Fruit fly (Drosophila melanogaster): ENCODE data around the gene hyx.

The hyx gene

dm6 chr3R:9033619-9034401 lies 4.8 kb upstream of the hyx start (continued):
- peak; percentile 75; the same call in 1 of the 2 replicates for TF ChIP-seq CG42726 (GFP tag; IDR thresholded peaks at IDR 0.05; ENCODE audit: partially characterized antibody)
- TF ChIP-seq ssp (GFP tag; IDR thresholded peaks at IDR 0.05): no peak
- TF ChIP-seq CG6765 (GFP tag; optimal IDR thresholded peaks at IDR 0.05): peak; percentile 81
- peak; percentile 20 for TF ChIP-seq Elba2 (GFP tag; optimal IDR thresholded peaks at IDR 0.05)
- peak; percentile 40; the same call in 1 of the 3 replicates for TF ChIP-seq ken (GFP tag; IDR thresholded peaks at IDR 0.05)
- TF ChIP-seq Dref (GFP tag; IDR thresholded peaks at IDR 0.05): no peak
- peak; percentile 71 for TF ChIP-seq Ptx1 (GFP tag; IDR thresholded peaks at IDR 0.05)
- peak; percentile 87 for TF ChIP-seq CG14710 (tag; optimal IDR thresholded peaks at IDR 0.05)
- TF ChIP-seq H15 (GFP tag; IDR thresholded peaks at IDR 0.05): no peak
- TF ChIP-seq CG17802 (tag; optimal IDR thresholded peaks at IDR 0.05): no peak
- TF ChIP-seq onecut (GFP tag; IDR thresholded peaks at IDR 0.05): peak; percentile 60
- TF ChIP-seq CG5180 (GFP tag; optimal IDR thresholded peaks at IDR 0.05): peak; percentile 77
- no peak for TF ChIP-seq crc (GFP tag; optimal IDR thresholded peaks at IDR 0.05)
- peak; percentile 48; the same call in 2 of the 3 replicates for TF ChIP-seq croc (GFP tag; conservative IDR thresholded peaks at IDR 0.05)
- TF ChIP-seq Taf1 (GFP tag; IDR thresholded peaks at IDR 0.05): no peak; the same call in 1 of the 2 replicates

DNA sequence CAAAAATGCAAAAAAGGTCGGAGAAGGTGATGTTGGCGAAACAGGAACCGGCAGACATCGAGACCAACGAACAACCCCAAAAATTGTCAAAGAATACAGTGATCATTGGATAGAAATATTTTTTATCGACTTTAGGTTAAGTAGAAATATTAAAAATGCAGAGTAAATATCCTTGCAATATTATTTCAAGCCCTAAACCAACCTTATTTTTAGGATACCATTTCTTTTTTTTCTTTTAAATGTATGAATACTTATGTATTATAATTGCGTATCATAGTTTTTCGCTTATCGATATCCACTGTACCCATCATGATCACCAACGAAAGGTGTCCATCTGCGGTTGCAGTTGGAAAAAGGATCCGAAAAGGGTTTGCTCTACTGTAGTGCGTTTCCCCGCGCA lies 3.3 kb upstream of the hyx start:
- peak; percentile 2 for TF ChIP-seq Kr (GFP tag; optimal IDR thresholded peaks at IDR 0.05)
- peak; percentile 49 for TF ChIP-seq dmrt11E (tag; optimal IDR thresholded peaks at IDR 0.05)
- peak; percentile 15 for TF ChIP-seq CG12391 (tag; optimal IDR thresholded peaks at IDR 0.05)
- no peak for TF ChIP-seq CG15479 (GFP tag; optimal IDR thresholded peaks at IDR 0.05)
- peak; percentile 13 for TF ChIP-seq CG10267 (tag; optimal IDR thresholded peaks at IDR 0.05)
- peak in 1 of 3 experiments; percentile 35 for TF ChIP-seq lola (GFP tag; optimal IDR thresholded peaks at IDR 0.05)
- TF ChIP-seq pros (GFP tag; optimal IDR thresholded peaks at IDR 0.05): peak; percentile 50
- TF ChIP-seq CG8924 (tag; optimal IDR thresholded peaks at IDR 0.05): peak; percentile 16
- TF ChIP-seq phol (tag; optimal IDR thresholded peaks at IDR 0.05): peak; percentile 4
- no peak for TF ChIP-seq CG7372 (GFP tag; IDR thresholded peaks at IDR 0.05)
- peak; percentile 15 for TF ChIP-seq CG14710 (tag; optimal IDR thresholded peaks at IDR 0.05)
- TF ChIP-seq pita (GFP tag; optimal IDR thresholded peaks at IDR 0.05): no peak
- no peak for TF ChIP-seq Fer1 (GFP tag; optimal IDR thresholded peaks at IDR 0.05)
- peak; percentile 2 for TF ChIP-seq CG33557 (GFP tag; optimal IDR thresholded peaks at IDR 0.05)
- peak; percentile 90 for TF ChIP-seq grau (tag; optimal IDR thresholded peaks at IDR 0.05)
- no peak for TF ChIP-seq CG6654 (GFP tag; optimal IDR thresholded peaks at IDR 0.05)
- peak; percentile 27 for TF ChIP-seq CG10979 (tag; optimal IDR thresholded peaks at IDR 0.05)
- TF ChIP-seq prd (optimal IDR thresholded peaks at IDR 0.05): no peak
- peak; percentile 32; the same call in 1 of the 3 replicates for TF ChIP-seq prd (GFP tag; IDR thresholded peaks at IDR 0.05)
- peak; percentile 42; the same call in 1 of the 3 replicates for TF ChIP-seq row (GFP tag; IDR thresholded peaks at IDR 0.05)
- peak; percentile 25 for TF ChIP-seq sens (GFP tag)
- peak; percentile 27 for TF ChIP-seq gem (tag; optimal IDR thresholded peaks at IDR 0.05)
- TF ChIP-seq CG15696 (tag; optimal IDR thresholded peaks at IDR 0.05): peak; percentile 56
- TF ChIP-seq CG18262 (tag; optimal IDR thresholded peaks at IDR 0.05): peak; percentile 32
- peak; percentile 29; the same call in 1 of the 2 replicates for TF ChIP-seq Xrp1 (GFP tag; IDR thresholded peaks at IDR 0.05)
- no peak for TF ChIP-seq CG13296 (GFP tag; optimal IDR thresholded peaks at IDR 0.05)
- TF ChIP-seq tgo (GFP tag; IDR thresholded peaks at IDR 0.05): no peak
- peak; percentile 18 for TF ChIP-seq CG2712 (tag; optimal IDR thresholded peaks at IDR 0.05)
- peak; percentile 41; the same call in 1 of the 2 replicates for TF ChIP-seq crol (GFP tag; IDR thresholded peaks at IDR 0.05)
- TF ChIP-seq CG9727 (GFP tag; optimal IDR thresholded peaks at IDR 0.05): peak; percentile 13
- TF ChIP-seq hkb (optimal IDR thresholded peaks at IDR 0.05): no peak
- 0 out of 2 replicates have a peak, but pooled peaks have one; percentile 16 for TF ChIP-seq hkb (GFP tag; IDR thresholded peaks at IDR 0.05)
